Fruit fly (Drosophila melanogaster): ENCODE measurements around the gene CG13358.

The CG13358 gene

dm6 chrX:758892-759621, 45.7 kb downstream of the CG13358 start, which contains the start of gene CG5273 (continued):
- TF ChIP-seq unc-4 (GFP tag; IDR thresholded peaks at IDR 0.05; ENCODE audit: partially characterized antibody), result peak; percentile 90
- TF ChIP-seq CG4820 (GFP tag; optimal IDR thresholded peaks at IDR 0.05), result no peak
- no peak for TF ChIP-seq CG17829 (tag; optimal IDR thresholded peaks at IDR 0.05)
- no peak for TF ChIP-seq CG4404 (GFP tag; IDR thresholded peaks at IDR 0.05)
- TF ChIP-seq Awh (GFP tag; IDR thresholded peaks at IDR 0.05), result no peak
- peak; percentile 98 for TF ChIP-seq Kr (GFP tag; optimal IDR thresholded peaks at IDR 0.05)
- TF ChIP-seq D19B (GFP tag; optimal IDR thresholded peaks at IDR 0.05), result no peak
- TF ChIP-seq CG17359 (tag; optimal IDR thresholded peaks at IDR 0.05), result no peak
- TF ChIP-seq CG11247 (GFP tag; IDR thresholded peaks at IDR 0.05), result no peak
- TF ChIP-seq CG9727 (GFP tag; optimal IDR thresholded peaks at IDR 0.05), result peak; percentile 17
- TF ChIP-seq Dad (GFP tag; optimal IDR thresholded peaks at IDR 0.05), result no peak
- no peak for TF ChIP-seq CG7372 (GFP tag; IDR thresholded peaks at IDR 0.05)
- TF ChIP-seq Med (GFP tag), result peak; percentile 93
- peak; percentile 60 for TF ChIP-seq gro (GFP tag; optimal IDR thresholded peaks at IDR 0.05)
- peak; percentile 99 for TF ChIP-seq Dll (GFP tag; IDR thresholded peaks at IDR 0.05; ENCODE audit: partially characterized antibody)
- no peak for TF ChIP-seq CG10366 (GFP tag; IDR thresholded peaks at IDR 0.05)
- TF ChIP-seq CG7987 (GFP tag; optimal IDR thresholded peaks at IDR 0.05), result peak; percentile 53
- peak; percentile 37; the same call in 1 of the 3 replicates for TF ChIP-seq so (GFP tag; IDR thresholded peaks at IDR 0.05)
- TF ChIP-seq Hsf (GFP tag; optimal IDR thresholded peaks at IDR 0.05), result no peak
- TF ChIP-seq ERR (GFP tag; optimal IDR thresholded peaks at IDR 0.05), result no peak
- no peak for TF ChIP-seq her (GFP tag; optimal IDR thresholded peaks at IDR 0.05)
- TF ChIP-seq BEAF-32 (GFP tag; optimal IDR thresholded peaks at IDR 0.05), result peak; percentile 86
- TF ChIP-seq Hmr (GFP tag; optimal IDR thresholded peaks at IDR 0.05), result peak; percentile 78
- peak; percentile 5 for TF ChIP-seq CG13424 (tag; optimal IDR thresholded peaks at IDR 0.05)
- no peak for TF ChIP-seq C15 (GFP tag; IDR thresholded peaks at IDR 0.05)
- TF ChIP-seq CG7357 (GFP tag; IDR thresholded peaks at IDR 0.05), result no peak
- TF ChIP-seq CG15073 (GFP tag; optimal IDR thresholded peaks at IDR 0.05), result no peak
- TF ChIP-seq Xbp1 (GFP tag; optimal IDR thresholded peaks at IDR 0.05), result peak; percentile 25
- no peak for TF ChIP-seq Deaf1 (tag; optimal IDR thresholded peaks at IDR 0.05)
- TF ChIP-seq insv (GFP tag; optimal IDR thresholded peaks at IDR 0.05), result peak in 1 of 2 experiments; percentile 78
- no peak for TF ChIP-seq CG6689 (GFP tag; IDR thresholded peaks at IDR 0.05)
- TF ChIP-seq CG8478 (optimal IDR thresholded peaks at IDR 0.05), result no peak
- TF ChIP-seq fd96Cb (tag; optimal IDR thresholded peaks at IDR 0.05), result no peak
- no peak for TF ChIP-seq kay (GFP tag; optimal IDR thresholded peaks at IDR 0.05)
- no peak for TF ChIP-seq vfl (GFP tag; optimal IDR thresholded peaks at IDR 0.05)
- peak; percentile 6 for TF ChIP-seq CG17912 (GFP tag; optimal IDR thresholded peaks at IDR 0.05)
- TF ChIP-seq gem (tag; optimal IDR thresholded peaks at IDR 0.05), result no peak
- TF ChIP-seq Opbp (GFP tag; IDR thresholded peaks at IDR 0.05; ENCODE audit: partially characterized antibody), result peak; percentile 95
- no peak for TF ChIP-seq CG31441 (GFP tag; IDR thresholded peaks at IDR 0.05)
- peak; percentile 95 for TF ChIP-seq Sry-β (GFP tag; optimal IDR thresholded peaks at IDR 0.05)
- TF ChIP-seq HLH3B (GFP tag; IDR thresholded peaks at IDR 0.05), result no peak
- TF ChIP-seq Ets97D (GFP tag; optimal IDR thresholded peaks at IDR 0.05), result peak; percentile 95
- no peak for TF ChIP-seq slou (GFP tag; optimal IDR thresholded peaks at IDR 0.05)
- TF ChIP-seq sob (GFP tag; IDR thresholded peaks at IDR 0.05), result peak; percentile 20; the same call in 1 of the 2 replicates
- TF ChIP-seq CG10147 (GFP tag; optimal IDR thresholded peaks at IDR 0.05), result peak; percentile 7
- peak; percentile 8 for TF ChIP-seq NC2β (GFP tag; optimal IDR thresholded peaks at IDR 0.05)
- no peak for TF ChIP-seq CG14441 (GFP tag; IDR thresholded peaks at IDR 0.05)
- TF ChIP-seq CG14710 (tag; optimal IDR thresholded peaks at IDR 0.05), result peak; percentile 99
- TF ChIP-seq fd64A (GFP tag; optimal IDR thresholded peaks at IDR 0.05), result no peak
- TF ChIP-seq GATAe (GFP tag; conservative IDR thresholded peaks at IDR 0.05), result no peak
- TF ChIP-seq CG8765 (GFP tag; IDR thresholded peaks at IDR 0.05), result no peak

Measured in whole organism, embryonic.